Worm (Caenorhabditis elegans): Measurements from ENCODE around the gene gsto-1.
A peak's percentile ranks its signal among the peaks of the same experiment; 100 is the strongest.

The gsto-1 gene

ce11 chrIII:7940819-7941218 is 6.0 kb downstream of the gsto-1 start, which contains the start of gene C29E4.12 (continued):
- TF ChIP-seq ztf-11 (tag; optimal IDR thresholded peaks at IDR 0.05): no peak
- TF ChIP-seq egl-27 (tag; optimal IDR thresholded peaks at IDR 0.05): no peak
- TF ChIP-seq ztf-1 (GFP tag; conservative IDR thresholded peaks at IDR 0.05): no peak
- TF ChIP-seq aly-2 (tag; optimal IDR thresholded peaks at IDR 0.05): no peak
- TF ChIP-seq ztf-4 (tag; optimal IDR thresholded peaks at IDR 0.05): no peak
- no peak for TF ChIP-seq peb-1 (tag; optimal IDR thresholded peaks at IDR 0.05)
- peak; percentile 46 for TF ChIP-seq F13H6.1 (tag; optimal IDR thresholded peaks at IDR 0.05)
- peak; percentile 60 for TF ChIP-seq nhr-25 (tag; optimal IDR thresholded peaks at IDR 0.05)
- TF ChIP-seq mab-5 (tag; optimal IDR thresholded peaks at IDR 0.05): peak; percentile 56
- no peak for TF ChIP-seq unc-62 (GFP tag; optimal IDR thresholded peaks at IDR 0.05)
- no peak for TF ChIP-seq mbf-1 (tag; optimal IDR thresholded peaks at IDR 0.05)
- TF ChIP-seq alr-1 (tag; optimal IDR thresholded peaks at IDR 0.05): no peak
- TF ChIP-seq crh-2 (tag; optimal IDR thresholded peaks at IDR 0.05): peak; percentile 49
- TF ChIP-seq nhr-11 (tag; optimal IDR thresholded peaks at IDR 0.05): no peak
- no peak for TF ChIP-seq fos-1 (tag; optimal IDR thresholded peaks at IDR 0.05)
- TF ChIP-seq zag-1 (tag; optimal IDR thresholded peaks at IDR 0.05): no peak

ce11 chrIII:7937548-7937947 is 9.3 kb downstream of the gsto-1 start, which contains the start of gene C29E4.10:
TSS of gene C29E4.10 (plus strand) at chrIII:7937848.
- no peak for TF ChIP-seq sma-3 (GFP tag; optimal IDR thresholded peaks at IDR 0.05)
- no peak for TF ChIP-seq lsy-2 (tag; optimal IDR thresholded peaks at IDR 0.05)
- TF ChIP-seq nhr-21 (tag; optimal IDR thresholded peaks at IDR 0.05): no peak
- no peak for TF ChIP-seq nhr-23 (tag; optimal IDR thresholded peaks at IDR 0.05)
- no peak for TF ChIP-seq snpc-4 (tag; optimal IDR thresholded peaks at IDR 0.05)
- no peak for TF ChIP-seq aly-2 (tag; optimal IDR thresholded peaks at IDR 0.05)
- TF ChIP-seq R02D3.7 (tag; optimal IDR thresholded peaks at IDR 0.05): no peak

ce11 chrIII:7933235-7933634 is 13.6 kb downstream of the gsto-1 start, which contains the start of gene ran-2:
TSS of gene ran-2 (plus strand) at chrIII:7933535.
- peak; percentile 34 for TF ChIP-seq fos-1 (tag; optimal IDR thresholded peaks at IDR 0.05)
- TF ChIP-seq blmp-1 (tag; optimal IDR thresholded peaks at IDR 0.05; ENCODE audit: insufficient read depth): peak; percentile 6
- no peak for TF ChIP-seq Y55F3AM.14 (GFP tag; optimal IDR thresholded peaks at IDR 0.05)

- TF ChIP-seq peb-1 (tag; optimal IDR thresholded peaks at IDR 0.05) (no peak), nhr-25 (tag; optimal IDR thresholded peaks at IDR 0.05) (peak; percentile 62), nhr-12 (tag; optimal IDR thresholded peaks at IDR 0.05) (no peak), mbf-1 (tag; optimal IDR thresholded peaks at IDR 0.05) (no peak), fos-1 (tag; optimal IDR thresholded peaks at IDR 0.05) (no peak), ztf-4 (tag; optimal IDR thresholded peaks at IDR 0.05) (no peak), mdl-1 (tag; optimal IDR thresholded peaks at IDR 0.05) (no peak), nhr-21 (tag; optimal IDR thresholded peaks at IDR 0.05) (no peak), sma-9 (GFP tag; optimal IDR thresholded peaks at IDR 0.05) (no peak), sma-9 (tag; optimal IDR thresholded peaks at IDR 0.05) (no peak), aly-2 (tag; optimal IDR thresholded peaks at IDR 0.05) (no peak), nhr-6 (tag; optimal IDR thresholded peaks at IDR 0.05) (no peak), R02D3.7 (tag; optimal IDR thresholded peaks at IDR 0.05) (no peak), sem-4 (tag; optimal IDR thresholded peaks at IDR 0.05) (no peak), nhr-129 (tag; optimal IDR thresholded peaks at IDR 0.05) (peak; percentile 39), unc-55 (GFP tag; optimal IDR thresholded peaks at IDR 0.05) (peak; percentile 65), unc-62 (GFP tag; optimal IDR thresholded peaks at IDR 0.05) (no peak), lin-13 (GFP tag; optimal IDR thresholded peaks at IDR 0.05) (no peak), crh-2 (tag; optimal IDR thresholded peaks at IDR 0.05) (peak; percentile 50), ceh-82 (tag; optimal IDR thresholded peaks at IDR 0.05) (no peak), gmeb-1 (tag; optimal IDR thresholded peaks at IDR 0.05) (peak; percentile 78), lin-39 (tag; optimal IDR thresholded peaks at IDR 0.05) (no peak), F13H6.1 (tag; optimal IDR thresholded peaks at IDR 0.05) (no peak), lsy-2 (tag; optimal IDR thresholded peaks at IDR 0.05) (peak; percentile 16 to 79)
These were observed 18.2 kb downstream of the gsto-1 start, which contains the start of the genes C29E4.13 and npp-15 for ce11 chrIII:7928549-7929129. TSS of gene C29E4.13 (minus strand) at chrIII:7928717. TSS of gene npp-15 (plus strand) at chrIII:7929043.

All from whole organism, L2 larva.